Worm (Caenorhabditis elegans) whole organism, young adult: ENCODE results near the gene ZC443.1.
A peak's percentile ranks its signal among the peaks of the same experiment; 100 is the strongest.

Experiments
- B0035.1 ChIP-seq: sonication (generic microtip); optimal IDR thresholded peaks from 2 replicates; lab custom pipeline; 2016; ENCODE audit warnings: missing genetic modification characterization, mild to moderate bottlenecking, missing compliant biosample characterization, missing genotype, missing genetic modification reagents
- B0261.1 ChIP-seq: sonication (generic microtip); optimal IDR thresholded peaks from 2 replicates; lab custom pipeline; 2016; ENCODE audit warnings: mild to moderate bottlenecking, missing genetic modification characterization, moderate library complexity, missing compliant biosample characterization
- B0336.3 ChIP-seq: fragments of 200-800 bp; sonication (Bioruptor generic); IDR thresholded peaks from 2 replicates; pipeline ENCODE4 v1.3.6; 2022; ENCODE audit warnings: missing genetic modification characterization, missing compliant biosample characterization
- C17E4.6 ChIP-seq: fragments of 200-800 bp; sonication (Bioruptor generic); IDR thresholded peaks from 2 replicates; pipeline ENCODE4 v1.3.6; 2022; ENCODE audit warnings: missing genetic modification reagents, missing genetic modification characterization, missing compliant biosample characterization
- F49E8.2 ChIP-seq: sonication (generic microtip); optimal IDR thresholded peaks from 3 replicates; lab custom pipeline; 2017; ENCODE audit warnings: missing genetic modification characterization, mild to moderate bottlenecking, missing compliant biosample characterization, antibody characterized with exemption, moderate library complexity; ENCODE audit not compliant: insufficient read depth
- F57A8.1 ChIP-seq: fragments of 200-800 bp; sonication (Bioruptor generic); optimal IDR thresholded peaks from 2 replicates; lab custom pipeline; 2018; ENCODE audit warnings: mild to moderate bottlenecking, missing genetic modification characterization, moderate library complexity, missing compliant biosample characterization
- K12H6.12 ChIP-seq: fragments of 200-800 bp; sonication (Bioruptor generic); optimal IDR thresholded peaks from 2 replicates; lab custom pipeline; 2018; ENCODE audit warnings: mild to moderate bottlenecking, missing genetic modification characterization, missing compliant biosample characterization
- T07F8.4 ChIP-seq: sonication (generic microtip); optimal IDR thresholded peaks from 2 replicates; lab custom pipeline; 2016; ENCODE audit warnings: mild to moderate bottlenecking, missing genetic modification characterization, moderate library complexity, missing compliant biosample characterization
- Y53G8AR.9 ChIP-seq: fragments of 200-800 bp; sonication (Bioruptor generic); conservative IDR thresholded peaks from 2 replicates; pipeline ENCODE4 v1.3.6; 2022; ENCODE audit warnings: missing genetic modification reagents, missing genetic modification characterization, missing compliant biosample characterization
- Y67H2A.10 ChIP-seq: fragments of 200-800 bp; sonication (Bioruptor generic); conservative IDR thresholded peaks from 2 replicates; pipeline ENCODE4 v1.3.6; 2022; ENCODE audit warnings: missing genetic modification reagents, missing genetic modification characterization, missing compliant biosample characterization
- Y95B8A.8 ChIP-seq: fragments of 200-800 bp; sonication (Bioruptor generic); IDR thresholded peaks from 2 replicates; pipeline ENCODE4 v1.3.6; 2022; ENCODE audit warnings: missing genetic modification reagents, missing genetic modification characterization, missing compliant biosample characterization
- akir-1 ChIP-seq: fragments of 200-800 bp; sonication (Bioruptor generic); optimal IDR thresholded peaks from 2 replicates; lab custom pipeline; 2018; ENCODE audit warnings: mild to moderate bottlenecking, missing genetic modification characterization, moderate library complexity, missing compliant biosample characterization
- ceh-27 ChIP-seq: fragments of 200-800 bp; sonication (Bioruptor generic); optimal IDR thresholded peaks from 2 replicates; lab custom pipeline; 2018; ENCODE audit warnings: mild to moderate bottlenecking, missing genetic modification characterization, moderate library complexity, missing compliant biosample characterization
- ceh-40 ChIP-seq: fragments of 200-800 bp; sonication (Bioruptor generic); IDR thresholded peaks from 2 replicates; pipeline ENCODE4 v1.3.6; 2022; ENCODE audit warnings: missing genetic modification characterization, missing compliant biosample characterization
- ceh-58 ChIP-seq: fragments of 200-800 bp; sonication (Bioruptor generic); IDR thresholded peaks from 2 replicates; pipeline ENCODE4 v1.3.6; 2022; ENCODE audit warnings: missing genetic modification characterization, missing compliant biosample characterization
- chd-7 ChIP-seq: sonication (generic microtip); optimal IDR thresholded peaks from 2 replicates; lab custom pipeline; 2016; ENCODE audit warnings: mild to moderate bottlenecking, missing genetic modification characterization, moderate library complexity, missing compliant biosample characterization
- dpff-1 ChIP-seq: sonication (generic microtip); optimal IDR thresholded peaks from 2 replicates; lab custom pipeline; 2017; ENCODE audit warnings: mild to moderate bottlenecking, missing genetic modification characterization, missing compliant biosample characterization
- dpl-1 ChIP-seq: fragments of 150-350 bp; optimal IDR thresholded peaks from 2 replicates; lab custom pipeline; 2014; ENCODE audit warnings: missing biosample characterization, missing genetic modification reagents, missing genetic modification characterization
- efl-1 ChIP-seq: fragments of 150-350 bp; optimal IDR thresholded peaks from 2 replicates; lab custom pipeline; 2014; ENCODE audit warnings: missing biosample characterization, missing genetic modification reagents, missing genetic modification characterization
- ets-4 ChIP-seq: fragments of 200-800 bp; sonication (Bioruptor generic); optimal IDR thresholded peaks from 2 replicates; lab custom pipeline; 2018; ENCODE audit warnings: mild to moderate bottlenecking, missing genetic modification characterization, missing compliant biosample characterization
- fkh-3 ChIP-seq: sonication (generic microtip); optimal IDR thresholded peaks from 2 replicates; lab custom pipeline; 2016; ENCODE audit warnings: mild to moderate bottlenecking, missing genetic modification characterization, missing compliant biosample characterization
- hrde-1 ChIP-seq: sonication (generic microtip); optimal IDR thresholded peaks from 2 replicates; lab custom pipeline; 2016; ENCODE audit warnings: missing genetic modification characterization, mild to moderate bottlenecking, missing compliant biosample characterization, moderate library complexity, missing genotype, missing genetic modification reagents, borderline replicate concordance
- lin-54 ChIP-seq: fragments of 200-800 bp; sonication (Bioruptor generic); optimal IDR thresholded peaks from 2 replicates; lab custom pipeline; 2018; ENCODE audit warnings: mild to moderate bottlenecking, missing genetic modification characterization, missing compliant biosample characterization
- lir-1 ChIP-seq: fragments of 200-800 bp; sonication (Bioruptor generic); conservative IDR thresholded peaks from 2 replicates; pipeline ENCODE4 v1.3.6; 2022; ENCODE audit warnings: missing genetic modification reagents, missing genetic modification characterization, missing compliant biosample characterization
- lsl-1 ChIP-seq: fragments of 200-800 bp; sonication (Bioruptor generic); optimal IDR thresholded peaks from 2 replicates; lab custom pipeline; 2018; ENCODE audit warnings: mild to moderate bottlenecking, missing genetic modification characterization, moderate library complexity, missing compliant biosample characterization
- lsy-27 ChIP-seq: sonication (generic microtip); optimal IDR thresholded peaks from 2 replicates; lab custom pipeline; 2017; ENCODE audit warnings: missing genetic modification characterization, mild to moderate bottlenecking, missing compliant biosample characterization, antibody characterized with exemption, missing genotype, borderline replicate concordance; ENCODE audit not compliant: insufficient read depth
- madf-6 ChIP-seq: fragments of 200-800 bp; sonication (Bioruptor generic); IDR thresholded peaks from 2 replicates; pipeline ENCODE4 v1.3.6; 2022; ENCODE audit warnings: missing genetic modification reagents, missing genetic modification characterization, missing compliant biosample characterization
- nhr-120 ChIP-seq: fragments of 200-800 bp; sonication (Bioruptor generic); IDR thresholded peaks from 2 replicates; pipeline ENCODE4 v1.3.6; 2022; ENCODE audit warnings: missing genetic modification characterization, missing compliant biosample characterization
- nhr-80 ChIP-seq: sonication (generic microtip); optimal IDR thresholded peaks from 2 replicates; lab custom pipeline; 2016; ENCODE audit warnings: missing genetic modification characterization, missing compliant biosample characterization
- nhr-90 ChIP-seq: sonication (generic microtip); optimal IDR thresholded peaks from 2 replicates; lab custom pipeline; 2016; ENCODE audit warnings: missing genotype, mild to moderate bottlenecking, missing genetic modification characterization, missing compliant biosample characterization
- pha-4 ChIP-seq: fragments of 150-350 bp; sonication (generic microtip); optimal IDR thresholded peaks from 2 replicates; lab custom pipeline; 2014; ENCODE audit warnings: missing biosample characterization, missing genetic modification reagents, missing genetic modification characterization
- rpc-1 ChIP-seq, 2 experiments: fragments of 150-350 bp in 1 of 2; sonication (generic microtip) in 1 of 2; optimal IDR thresholded peaks; 2 replicates each; lab custom pipeline; 2014 to 2018; ENCODE audit warnings: missing biosample characterization in 1 of 2, missing genetic modification characterization in 1 of 2, missing genetic modification reagents in 1 of 2, missing genotype in 1 of 2
- sea-2 ChIP-seq: fragments of 200-800 bp; sonication (Bioruptor generic); IDR thresholded peaks from 2 replicates; pipeline ENCODE4 v1.3.6; 2022; ENCODE audit warnings: missing genetic modification characterization, missing compliant biosample characterization
- tlf-1 ChIP-seq: fragments of 200-800 bp; sonication (Bioruptor generic); optimal IDR thresholded peaks from 2 replicates; lab custom pipeline; 2018; ENCODE audit warnings: mild to moderate bottlenecking, missing genetic modification characterization, missing compliant biosample characterization
- unc-130 ChIP-seq: sonication (generic microtip); optimal IDR thresholded peaks from 2 replicates; lab custom pipeline; 2016; ENCODE audit warnings: missing genetic modification reagents, missing genetic modification characterization, missing compliant biosample characterization
- ztf-22 ChIP-seq: fragments of 200-800 bp; sonication (Bioruptor generic); optimal IDR thresholded peaks from 2 replicates; lab custom pipeline; 2018; ENCODE audit warnings: mild to moderate bottlenecking, missing genetic modification characterization, moderate library complexity, missing compliant biosample characterization
- ztf-25 ChIP-seq: fragments of 200-800 bp; sonication (Bioruptor generic); IDR thresholded peaks from 2 replicates; pipeline ENCODE4 v1.3.6; 2022; ENCODE audit warnings: missing genetic modification reagents, missing genetic modification characterization, missing compliant biosample characterization
- ztf-26 ChIP-seq: sonication (generic microtip); optimal IDR thresholded peaks from 2 replicates; lab custom pipeline; 2017; ENCODE audit warnings: missing genetic modification characterization, missing compliant biosample characterization
- ztf-3 ChIP-seq: fragments of 200-800 bp; sonication (Bioruptor generic); optimal IDR thresholded peaks from 2 replicates; lab custom pipeline; 2018; ENCODE audit warnings: mild to moderate bottlenecking, missing genetic modification characterization, missing compliant biosample characterization

ZC443.1 gene

ce11 chrV:12795196-12795595 is 14.7 kb downstream of the ZC443.1 start, which contains the start of gene ugt-4:
TSS of gene ugt-4 (minus strand) at chrV:12795336.
- no peak for TF ChIP-seq chd-7 (tag; lab: Kevin White, UChicago)
- TF ChIP-seq nhr-80, result peak; percentile 62
- TF ChIP-seq, all 124 proteins: peak for 1

ce11 chrV:12792752-12793151 is 17.1 kb downstream of the ZC443.1 start, which contains the start of gene ugt-5:
TSS of gene ugt-5 (minus strand) at chrV:12792965.
- peak; percentile 22 for TF ChIP-seq nhr-80
- no peak for TF ChIP-seq madf-6 (GFP tag; lab: Robert Waterston, UW)

- TF ChIP-seq F57A8.1 (GFP tag; lab: Kevin White, UChicago), result no peak
These were observed 19.7 kb downstream of the ZC443.1 start, which contains the start of gene srbc-43 for ce11 chrV:12790188-12790587. TSS of gene srbc-43 (minus strand) at chrV:12790518.

- TF ChIP-seq nhr-90 (tag; lab: Kevin White, UChicago), result no peak
- TF ChIP-seq lsy-27 (tag; lab: Kevin White, UChicago), result no peak
- no peak for TF ChIP-seq ets-4
- no peak for TF ChIP-seq B0336.3 (GFP tag; lab: Robert Waterston, UW)
- no peak for TF ChIP-seq dpff-1 (tag; lab: Kevin White, UChicago)
- TF ChIP-seq unc-130 (GFP tag; lab: Kevin White, UChicago), result no peak
- no peak for TF ChIP-seq F49E8.2 (tag; lab: Kevin White, UChicago)
- no peak for TF ChIP-seq T07F8.4 (tag; lab: Kevin White, UChicago)
- TF ChIP-seq Y67H2A.10 (GFP tag; lab: Robert Waterston, UW), result no peak
- no peak for TF ChIP-seq ztf-3 (GFP tag; lab: Kevin White, UChicago)
These were observed 21.4 kb downstream of the ZC443.1 start, which contains the start of gene srbc-44 for ce11 chrV:12788451-12788850. TSS of gene srbc-44 (minus strand) at chrV:12788551.

ce11 chrV:12787026-12787425 is 22.9 kb downstream of the ZC443.1 start, which contains the start of gene fkb-4:
TSS of gene fkb-4 (minus strand) at chrV:12787126.
- TF ChIP-seq sea-2 (GFP tag; lab: Robert Waterston, UW) (no peak), B0035.1 (no peak), efl-1 (no peak), ztf-25 (GFP tag; lab: Robert Waterston, UW) (no peak), akir-1 (GFP tag; lab: Kevin White, UChicago) (no peak), C17E4.6 (GFP tag; lab: Robert Waterston, UW) (no peak), ceh-27 (GFP tag; lab: Kevin White, UChicago) (no peak), lir-1 (no peak)

ce11 chrV:12786340-12786739 is 23.5 kb downstream of the ZC443.1 start:
- TF ChIP-seq Y95B8A.8 (no peak), B0261.1 (tag; lab: Kevin White, UChicago) (no peak), dpl-1 (GFP tag; lab: Kevin White, UChicago) (no peak), K12H6.12 (no peak), lin-54 (GFP tag; lab: Kevin White, UChicago) (no peak), fkh-3 (no peak)
- TF ChIP-seq, all 124 proteins: peak for 0

ce11 chrV:12784861-12785260 is 25.0 kb downstream of the ZC443.1 start, which contains the start of gene sre-20:
TSS of gene sre-20 (minus strand) at chrV:12784961.
- TF ChIP-seq lsl-1 (GFP tag; lab: Kevin White, UChicago) (no peak), ceh-58 (GFP tag; lab: Robert Waterston, UW) (no peak), nhr-120 (no peak), hrde-1 (tag; lab: Kevin White, UChicago) (no peak), sea-2 (GFP tag; lab: Robert Waterston, UW) (no peak), pha-4 (tag; lab: Kevin White, UChicago) (no peak), ztf-22 (GFP tag; lab: Kevin White, UChicago) (no peak), ceh-40 (GFP tag; lab: Robert Waterston, UW) (no peak), B0035.1 (no peak), unc-130 (GFP tag; lab: Kevin White, UChicago) (no peak), Y53G8AR.9 (GFP tag; lab: Robert Waterston, UW) (no peak), tlf-1 (no peak), rpc-1 (optimal IDR thresholded peaks at IDR 0.05; lab: Kevin White, UChicago) (no peak), rpc-1 (tag; optimal IDR thresholded peaks at IDR 0.05; lab: Kevin White, UChicago) (no peak), ztf-26 (tag; lab: Kevin White, UChicago) (no peak)
